Fruit fly (Drosophila melanogaster) whole organism, embryonic: Measurements from ENCODE around the gene Cpr65Az.

Experiments
- CG10209 ChIP-seq: fragments of 200-800 bp; sonication (Bioruptor generic); optimal IDR thresholded peaks from 3 replicates; lab custom pipeline; 2017; ENCODE audit warnings: missing biosample characterization, mild to moderate bottlenecking, missing genetic modification characterization, missing genetic modification reagents
- CG10274 ChIP-seq: fragments of 200-800 bp; sonication (Bioruptor generic); optimal IDR thresholded peaks from 3 replicates; lab custom pipeline; 2017; ENCODE audit warnings: missing biosample characterization, mild to moderate bottlenecking, missing genetic modification characterization
- CG10462 ChIP-seq: fragments of 200-800 bp; sonication (Bioruptor generic); optimal IDR thresholded peaks from 2 replicates; lab custom pipeline; 2016; ENCODE audit warnings: missing biosample characterization, missing genetic modification characterization
- CG10959 ChIP-seq: fragments of 200-800 bp; sonication (Bioruptor generic); IDR thresholded peaks from 2 replicates; pipeline ENCODE4 v1.3.6; 2022; ENCODE audit warnings: missing biosample characterization, missing genetic modification characterization
- CG11247 ChIP-seq: fragments of 200-800 bp; sonication (Bioruptor generic); IDR thresholded peaks from 2 replicates; pipeline ENCODE4 v1.3.6; 2022; ENCODE audit warnings: missing biosample characterization, missing genetic modification characterization
- CG1233 ChIP-seq: fragments of 200-800 bp; sonication (Bioruptor generic); optimal IDR thresholded peaks from 4 replicates; lab custom pipeline; 2018; ENCODE audit warnings: missing biosample characterization, mild to moderate bottlenecking, missing genetic modification characterization
- CG14441 ChIP-seq: fragments of 200-800 bp; sonication (Bioruptor generic); IDR thresholded peaks from 2 replicates; pipeline ENCODE4 v1.3.6; 2022; ENCODE audit warnings: missing biosample characterization, missing genetic modification characterization
- CG14710 ChIP-seq: fragments of 200-800 bp; sonication (Bioruptor generic); optimal IDR thresholded peaks from 3 replicates; lab custom pipeline; 2019; ENCODE audit warnings: missing biosample characterization, mild to moderate bottlenecking, missing genetic modification characterization, moderate library complexity
- CG14965 ChIP-seq: fragments of 200-800 bp; sonication (Bioruptor generic); optimal IDR thresholded peaks from 2 replicates; lab custom pipeline; 2016; ENCODE audit warnings: missing biosample characterization, missing genetic modification characterization, borderline replicate concordance
- CG15269 ChIP-seq: fragments of 200-800 bp; sonication (Bioruptor generic); optimal IDR thresholded peaks from 2 replicates; lab custom pipeline; 2018; ENCODE audit warnings: missing biosample characterization, mild to moderate bottlenecking, missing genetic modification characterization, moderate library complexity
- CG16813 ChIP-seq: fragments of 200-800 bp; sonication (Bioruptor generic); IDR thresholded peaks from 3 replicates; pipeline ENCODE4 v1.3.6; 2022; ENCODE audit warnings: missing biosample characterization, missing genetic modification characterization; ENCODE audit not compliant: partially characterized antibody
- CG16815 ChIP-seq: fragments of 200-800 bp; sonication (Bioruptor generic); optimal IDR thresholded peaks from 3 replicates; lab custom pipeline; 2017; ENCODE audit warnings: missing biosample characterization, mild to moderate bottlenecking, missing genetic modification characterization
- CG17328 ChIP-seq: fragments of 200-800 bp; sonication (Bioruptor generic); IDR thresholded peaks from 2 replicates; pipeline ENCODE4 v1.3.6; 2022; ENCODE audit warnings: missing biosample characterization, missing genetic modification characterization
- CG17612 ChIP-seq: fragments of 200-800 bp; sonication (Bioruptor generic); IDR thresholded peaks from 2 replicates; pipeline ENCODE4 v1.3.6; 2022; ENCODE audit warnings: missing biosample characterization, missing genetic modification characterization
- CG2199 ChIP-seq: fragments of 200-800 bp; sonication (Bioruptor generic); IDR thresholded peaks from 3 replicates; pipeline ENCODE4 v1.3.6; 2022; ENCODE audit warnings: missing biosample characterization, missing genetic modification characterization
- CG2712 ChIP-seq: fragments of 200-800 bp; optimal IDR thresholded peaks from 3 replicates; lab custom pipeline; 2019; ENCODE audit warnings: missing biosample characterization, mild to moderate bottlenecking, missing genetic modification characterization, moderate library complexity
- CG30403 ChIP-seq: fragments of 200-800 bp; sonication (Bioruptor generic); optimal IDR thresholded peaks from 3 replicates; lab custom pipeline; 2016; ENCODE audit warnings: missing biosample characterization, missing genetic modification characterization
- CG33213 ChIP-seq: fragments of 200-800 bp; sonication (Bioruptor generic); optimal IDR thresholded peaks from 3 replicates; lab custom pipeline; 2016; ENCODE audit warnings: missing biosample characterization, missing genetic modification characterization
- CG34422 ChIP-seq: fragments of 200-800 bp; sonication (Bioruptor generic); IDR thresholded peaks from 3 replicates; pipeline ENCODE4 v1.3.6; 2022; ENCODE audit warnings: missing biosample characterization, missing genetic modification characterization
- CG42726 ChIP-seq: fragments of 200-800 bp; sonication (Bioruptor generic); IDR thresholded peaks from 2 replicates; pipeline ENCODE4 v1.3.6; 2022; ENCODE audit warnings: missing biosample characterization, missing genetic modification characterization; ENCODE audit not compliant: partially characterized antibody
- CG4424 ChIP-seq: fragments of 200-800 bp; sonication (Bioruptor generic); optimal IDR thresholded peaks from 3 replicates; lab custom pipeline; 2016; ENCODE audit warnings: missing biosample characterization, missing genetic modification characterization
- CG6175 ChIP-seq: fragments of 200-800 bp; sonication (Bioruptor generic); IDR thresholded peaks from 3 replicates; pipeline ENCODE4 v1.3.6; 2022; ENCODE audit warnings: missing biosample characterization, missing genetic modification characterization
- CG8478 ChIP-seq: fragments of >200 bp; optimal IDR thresholded peaks from 2 replicates; lab custom pipeline; 2018
- CG9932 ChIP-seq: fragments of 200-800 bp; sonication (Bioruptor generic); IDR thresholded peaks from 2 replicates; pipeline ENCODE4 v1.3.6; 2022; ENCODE audit warnings: missing biosample characterization, missing genetic modification characterization
- Chrac-16 ChIP-seq: fragments of 200-800 bp; sonication (Bioruptor generic); optimal IDR thresholded peaks from 3 replicates; lab custom pipeline; 2016; ENCODE audit warnings: missing biosample characterization, missing genetic modification characterization
- Dad ChIP-seq: fragments of 200-800 bp; sonication (Bioruptor generic); optimal IDR thresholded peaks from 3 replicates; lab custom pipeline; 2016; ENCODE audit warnings: missing biosample characterization, missing genetic modification characterization
- Elba2 ChIP-seq: fragments of 200-800 bp; sonication (Bioruptor generic); optimal IDR thresholded peaks from 3 replicates; lab custom pipeline; 2016; ENCODE audit warnings: missing biosample characterization, missing genetic modification characterization
- HLH3B ChIP-seq: fragments of 200-800 bp; sonication (Bioruptor generic); IDR thresholded peaks from 2 replicates; pipeline ENCODE4 v1.3.6; 2022; ENCODE audit warnings: missing biosample characterization, missing genetic modification characterization
- MBD-R2 ChIP-seq: fragments of 200-800 bp; sonication (Bioruptor generic); IDR thresholded peaks from 2 replicates; pipeline ENCODE4 v1.3.6; 2022; ENCODE audit warnings: missing biosample characterization, missing genetic modification characterization
- Nf-YA ChIP-seq: fragments of 200-800 bp; sonication (Bioruptor generic); IDR thresholded peaks from 2 replicates; pipeline ENCODE4 v1.3.6; 2022; ENCODE audit warnings: missing biosample characterization, missing genetic modification characterization
- Oaz ChIP-seq: fragments of 200-800 bp; sonication (Bioruptor generic); IDR thresholded peaks from 2 replicates; pipeline ENCODE4 v1.3.6; 2022; ENCODE audit warnings: missing biosample characterization, missing genetic modification characterization
- Ravus ChIP-seq: fragments of 200-800 bp; sonication (Bioruptor generic); IDR thresholded peaks from 2 replicates; pipeline ENCODE4 v1.3.6; 2022; ENCODE audit warnings: missing biosample characterization, missing genetic modification characterization
- cas ChIP-seq: fragments of 200-800 bp; sonication (Bioruptor generic); IDR thresholded peaks from 2 replicates; pipeline ENCODE4 v1.3.6; 2022; ENCODE audit warnings: missing biosample characterization, missing genetic modification characterization
- dimm ChIP-seq: fragments of 200-800 bp; sonication (Bioruptor generic); IDR thresholded peaks from 2 replicates; pipeline ENCODE4 v1.3.6; 2022; ENCODE audit warnings: missing biosample characterization, missing genetic modification characterization
- dpn ChIP-seq, 2 experiments: fragments of 200-800 bp; sonication (Bioruptor generic); optimal IDR thresholded peaks; 3 replicates each; lab custom pipeline; 2016; ENCODE audit warnings: missing biosample characterization in 2 of 2, missing genetic modification characterization in 2 of 2
- fd3F ChIP-seq: fragments of 200-800 bp; sonication (Bioruptor generic); optimal IDR thresholded peaks from 2 replicates; lab custom pipeline; 2018; ENCODE audit warnings: missing biosample characterization, mild to moderate bottlenecking, missing genetic modification characterization, moderate library complexity
- gfzf ChIP-seq: fragments of 200-800 bp; sonication (Bioruptor generic); optimal IDR thresholded peaks from 2 replicates; lab custom pipeline; 2016; ENCODE audit warnings: missing biosample characterization, mild to moderate bottlenecking, missing genetic modification characterization, moderate library complexity
- ham ChIP-seq: fragments of 200-800 bp; sonication (Bioruptor generic); IDR thresholded peaks from 2 replicates; pipeline ENCODE4 v1.3.6; 2022; ENCODE audit warnings: missing biosample characterization, missing genetic modification characterization
- hth ChIP-seq: fragments of >200 bp; optimal IDR thresholded peaks from 2 replicates; lab custom pipeline; 2017; ENCODE audit warnings: inconsistent platforms
- ind ChIP-seq: fragments of 200-800 bp; sonication (Bioruptor generic); optimal IDR thresholded peaks from 3 replicates; lab custom pipeline; 2016; ENCODE audit warnings: missing biosample characterization, missing genetic modification characterization
- mam ChIP-seq: fragments of 200-800 bp; sonication (Bioruptor generic); optimal IDR thresholded peaks from 3 replicates; lab custom pipeline; 2016; ENCODE audit warnings: missing biosample characterization, missing genetic modification characterization
- nerfin-2 ChIP-seq: fragments of 200-800 bp; sonication (Bioruptor generic); IDR thresholded peaks from 2 replicates; pipeline ENCODE4 v1.3.6; 2022; ENCODE audit warnings: missing biosample characterization, missing genetic modification characterization; ENCODE audit not compliant: partially characterized antibody
- pan ChIP-seq, 4 experiments: fragments of >200 bp in 3 of 4; fragments of 200-800 bp in 1 of 4; sonication (Bioruptor generic) in 1 of 4; optimal IDR thresholded peaks in 3 of 4; IDR thresholded peaks in 1 of 4; 2 replicates each; pipeline versions ENCODE4 v1.3.6 to Lab custom; 2017 to 2022; ENCODE audit warnings: missing biosample characterization in 2 of 4, missing genetic modification characterization in 2 of 4, mixed read lengths in 1 of 4
- pfk ChIP-seq: fragments of 200-800 bp; sonication (Bioruptor generic); optimal IDR thresholded peaks from 2 replicates; lab custom pipeline; 2018; ENCODE audit warnings: missing biosample characterization, mild to moderate bottlenecking, missing genetic modification characterization, moderate library complexity
- salm ChIP-seq: fragments of 200-800 bp; sonication (Bioruptor generic); optimal IDR thresholded peaks from 2 replicates; lab custom pipeline; 2018; ENCODE audit warnings: missing biosample characterization, mild to moderate bottlenecking, missing genetic modification characterization
- sens ChIP-seq: fragments of 200-800 bp; sonication (Bioruptor generic); peaks from one replicate; lab custom pipeline; 2016; ENCODE audit warnings: missing biosample characterization, missing genetic modification characterization
- sisA ChIP-seq: fragments of 200-800 bp; sonication (Bioruptor generic); IDR thresholded peaks from 2 replicates; pipeline ENCODE4 v1.3.6; 2022; ENCODE audit warnings: missing biosample characterization, missing genetic modification characterization
- sqz ChIP-seq: fragments of 200-800 bp; sonication (Bioruptor generic); optimal IDR thresholded peaks from 3 replicates; lab custom pipeline; 2018; ENCODE audit warnings: missing biosample characterization, mild to moderate bottlenecking, missing genetic modification characterization
- vnd ChIP-seq: fragments of 200-800 bp; sonication (Bioruptor generic); IDR thresholded peaks from 3 replicates; pipeline ENCODE4 v1.3.6; 2022; ENCODE audit warnings: missing biosample characterization, missing genetic modification characterization; ENCODE audit not compliant: partially characterized antibody

The Cpr65Az gene

DNA sequence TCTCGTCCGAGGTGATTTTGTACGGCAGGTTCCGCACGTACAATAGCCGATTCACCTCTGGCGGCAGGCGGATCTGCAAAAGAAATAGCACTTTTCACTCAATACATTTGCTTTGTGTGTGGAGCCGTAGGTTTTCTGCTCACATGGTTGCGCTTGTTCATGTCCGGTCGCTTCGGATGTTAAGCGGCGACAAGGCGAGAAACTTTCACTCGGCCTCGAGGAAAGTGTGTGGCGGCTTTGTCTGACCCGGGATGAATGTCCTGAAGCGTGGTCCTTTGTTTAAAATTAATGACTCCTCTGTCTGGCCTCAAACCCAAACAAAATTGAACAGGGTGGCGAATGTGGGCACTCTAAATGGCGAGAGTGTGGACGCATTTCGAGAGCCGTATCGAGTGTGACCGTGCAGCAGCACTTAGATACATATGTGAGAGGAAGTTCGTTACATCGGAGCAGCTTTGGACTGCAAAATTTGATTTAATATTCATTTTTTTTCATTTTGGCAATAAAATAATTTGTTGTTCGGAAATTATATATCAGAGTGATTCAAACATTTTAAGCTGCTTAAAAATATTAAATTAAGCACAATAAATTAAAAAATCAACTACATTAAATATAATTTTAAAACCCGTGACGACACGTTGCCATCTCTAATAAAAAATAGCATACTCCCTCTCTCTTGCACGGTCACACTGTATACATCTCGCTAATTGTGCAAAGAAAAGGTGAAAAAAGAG, 32.4 kb downstream of the Cpr65Az start, which contains the start of the genes Sf3b6 and Tnpo (continued):
- TF ChIP-seq CG10959 (GFP tag; lab: Robert Waterston, UW) (peak; percentile 61; the same call in 1 of the 2 replicates), dpn (GFP tag; optimal IDR thresholded peaks at IDR 0.05; lab: Kevin White, UChicago) (peak; percentile 76 to 84), CG11247 (GFP tag; lab: Robert Waterston, UW) (peak; percentile 71), CG1233 (GFP tag; lab: Kevin White, UChicago) (peak; percentile 74), CG4424 (GFP tag; lab: Kevin White, UChicago) (peak; percentile 89), Dad (GFP tag; lab: Kevin White, UChicago) (peak; percentile 12), CG16813 (peak; percentile 63), CG17612 (no peak), mam (peak; percentile 89), CG8478 (lab: Kevin White, UChicago) (no peak), CG33213 (peak; percentile 39), CG14965 (GFP tag; lab: Kevin White, UChicago) (no peak), salm (tag; lab: Kevin White, UChicago) (no peak), fd3F (GFP tag; lab: Kevin White, UChicago) (peak; percentile 74), CG16815 (GFP tag; lab: Kevin White, UChicago) (peak; percentile 89), CG42726 (0 out of 2 replicates have a peak, but pooled peaks have one; percentile 31), CG2199 (0 out of 3 replicates have a peak, but pooled peaks have one; percentile 37), CG10462 (GFP tag; lab: Kevin White, UChicago) (peak; percentile 64), Oaz (peak; percentile 63; the same call in 1 of the 2 replicates), Ravus (no peak; the same call in 1 of the 2 replicates), ind (GFP tag; lab: Kevin White, UChicago) (peak; percentile 86), CG2712 (tag; lab: Kevin White, UChicago) (peak; percentile 88), dimm (GFP tag; lab: Robert Waterston, UW) (peak; percentile 35; the same call in 1 of the 2 replicates), MBD-R2 (GFP tag; lab: Robert Waterston, UW) (peak; percentile 79), CG9932 (GFP tag; lab: Robert Waterston, UW) (peak; percentile 93), CG30403 (GFP tag; lab: Kevin White, UChicago) (peak; percentile 95), pan (optimal IDR thresholded peaks at IDR 0.05; lab: Kevin White, UChicago) (no peak), pan (GFP tag; optimal IDR thresholded peaks at IDR 0.05 in 1 of 2, IDR thresholded peaks at IDR 0.05 in 1 of 2) (peak in 1 of 2 experiments; percentile 80), sqz (peak; percentile 74), CG15269 (no peak), CG17328 (GFP tag; lab: Robert Waterston, UW) (peak; percentile 57), CG14710 (tag; lab: Kevin White, UChicago) (peak; percentile 91), CG6175 (GFP tag; lab: Robert Waterston, UW) (peak; percentile 39; the same call in 1 of the 3 replicates), ham (GFP tag; lab: Robert Waterston, UW) (peak; percentile 49; the same call in 1 of the 2 replicates), CG10209 (peak; percentile 86), CG10274 (GFP tag; lab: Kevin White, UChicago) (peak; percentile 80), CG14441 (GFP tag; lab: Robert Waterston, UW) (peak; percentile 82), Nf-YA (GFP tag; lab: Robert Waterston, UW) (peak; percentile 55; the same call in 1 of the 2 replicates), sisA (GFP tag; lab: Robert Waterston, UW) (peak; percentile 84), CG34422 (GFP tag; lab: Robert Waterston, UW) (peak; percentile 85), gfzf (GFP tag; lab: Kevin White, UChicago) (peak; percentile 79), hth (lab: Kevin White, UChicago) (no peak), sens (GFP tag; lab: Kevin White, UChicago) (no peak), HLH3B (GFP tag; lab: Robert Waterston, UW) (peak; percentile 76), vnd (peak; percentile 55; the same call in 1 of the 3 replicates), pfk (GFP tag; lab: Kevin White, UChicago) (peak; percentile 8), cas (GFP tag; lab: Robert Waterston, UW) (0 out of 2 replicates have a peak, but pooled peaks have one; percentile 44), nerfin-2 (GFP tag; lab: Robert Waterston, UW) (peak; percentile 18; the same call in 1 of the 2 replicates), Chrac-16 (GFP tag; lab: Kevin White, UChicago) (peak; percentile 86), Elba2 (GFP tag; lab: Kevin White, UChicago) (peak; percentile 72)
